Fruit fly (Drosophila melanogaster) whole organism, embryonic: ENCODE measurements around the gene CG1074.

Experiments used
- B-H2 ChIP-seq: fragments of 200-800 bp; sonication (Bioruptor generic); optimal IDR thresholded peaks from 2 replicates; lab custom pipeline; 2018; ENCODE audit warnings: missing biosample characterization, mild to moderate bottlenecking, missing genetic modification characterization
- CG10543 ChIP-seq: fragments of 200-800 bp; sonication (Bioruptor generic); optimal IDR thresholded peaks from 3 replicates; lab custom pipeline; 2017; ENCODE audit warnings: missing biosample characterization, mild to moderate bottlenecking, missing genetic modification characterization, moderate library complexity
- CG12071 ChIP-seq: fragments of 200-800 bp; sonication (Bioruptor generic); optimal IDR thresholded peaks from 3 replicates; lab custom pipeline; 2018; ENCODE audit warnings: missing biosample characterization, mild to moderate bottlenecking, missing genetic modification characterization
- CG12942 ChIP-seq: fragments of 200-800 bp; sonication (Bioruptor generic); optimal IDR thresholded peaks from 3 replicates; lab custom pipeline; 2016; ENCODE audit warnings: missing biosample characterization, missing genetic modification characterization
- CG13624 ChIP-seq: fragments of 200-800 bp; sonication (Bioruptor generic); optimal IDR thresholded peaks from 2 replicates; lab custom pipeline; 2016; ENCODE audit warnings: missing biosample characterization, missing genetic modification characterization
- CG15269 ChIP-seq: fragments of 200-800 bp; sonication (Bioruptor generic); optimal IDR thresholded peaks from 2 replicates; lab custom pipeline; 2018; ENCODE audit warnings: missing biosample characterization, mild to moderate bottlenecking, missing genetic modification characterization, moderate library complexity
- CG2120 ChIP-seq: fragments of 200-800 bp; sonication (Bioruptor generic); optimal IDR thresholded peaks from 3 replicates; lab custom pipeline; 2016; ENCODE audit warnings: missing biosample characterization, missing genetic modification characterization
- CG30431 ChIP-seq: fragments of 200-800 bp; sonication (Bioruptor generic); optimal IDR thresholded peaks from 2 replicates; lab custom pipeline; 2017; ENCODE audit warnings: missing biosample characterization, missing genetic modification characterization
- CG3163 ChIP-seq: fragments of 200-800 bp; sonication (Bioruptor generic); optimal IDR thresholded peaks from 3 replicates; lab custom pipeline; 2016; ENCODE audit warnings: missing biosample characterization, missing genetic modification characterization
- CG33557 ChIP-seq: fragments of 200-800 bp; sonication (Bioruptor generic); optimal IDR thresholded peaks from 2 replicates; lab custom pipeline; 2019; ENCODE audit warnings: missing biosample characterization, mild to moderate bottlenecking, missing genetic modification characterization, moderate library complexity
- CG34422 ChIP-seq: fragments of 200-800 bp; sonication (Bioruptor generic); IDR thresholded peaks from 3 replicates; pipeline ENCODE4 v1.3.6; 2022; ENCODE audit warnings: missing biosample characterization, missing genetic modification characterization
- CG4707 ChIP-seq: fragments of 200-800 bp; sonication (Bioruptor generic); optimal IDR thresholded peaks from 2 replicates; lab custom pipeline; 2018; ENCODE audit warnings: missing biosample characterization, mild to moderate bottlenecking, missing genetic modification characterization, moderate library complexity
- CG6272 ChIP-seq: fragments of 200-800 bp; sonication (Bioruptor generic); IDR thresholded peaks from 2 replicates; pipeline ENCODE4 v1.3.6; 2022; ENCODE audit warnings: missing biosample characterization, missing genetic modification characterization
- CG8388 ChIP-seq: fragments of 200-800 bp; sonication (Bioruptor generic); optimal IDR thresholded peaks from 2 replicates; lab custom pipeline; 2019; ENCODE audit warnings: missing biosample characterization, mild to moderate bottlenecking, missing genetic modification characterization, moderate library complexity
- CG9437 ChIP-seq: fragments of 200-800 bp; sonication (Bioruptor generic); optimal IDR thresholded peaks from 2 replicates; lab custom pipeline; 2018; ENCODE audit warnings: missing biosample characterization, mild to moderate bottlenecking, missing genetic modification characterization
- CG9932 ChIP-seq: fragments of 200-800 bp; sonication (Bioruptor generic); IDR thresholded peaks from 2 replicates; pipeline ENCODE4 v1.3.6; 2022; ENCODE audit warnings: missing biosample characterization, missing genetic modification characterization
- CHES-1-like ChIP-seq: fragments of 200-800 bp; sonication (Bioruptor generic); optimal IDR thresholded peaks from 2 replicates; lab custom pipeline; 2016; ENCODE audit warnings: missing biosample characterization, missing genetic modification characterization
- CTCF ChIP-seq: fragments of 200-800 bp; sonication (Bioruptor generic); optimal IDR thresholded peaks from 2 replicates; lab custom pipeline; 2017; ENCODE audit warnings: missing biosample characterization, mild to moderate bottlenecking, missing genetic modification characterization, moderate library complexity
- E2f2 ChIP-seq: fragments of 200-800 bp; sonication (Bioruptor generic); IDR thresholded peaks from 2 replicates; pipeline ENCODE4 v1.3.6; 2022; ENCODE audit warnings: missing biosample characterization, missing genetic modification characterization
- Elba2 ChIP-seq: fragments of 200-800 bp; sonication (Bioruptor generic); optimal IDR thresholded peaks from 3 replicates; lab custom pipeline; 2016; ENCODE audit warnings: missing biosample characterization, missing genetic modification characterization
- Fer2 ChIP-seq: fragments of 200-800 bp; sonication (Bioruptor generic); optimal IDR thresholded peaks from 2 replicates; lab custom pipeline; 2018; ENCODE audit warnings: missing biosample characterization, mild to moderate bottlenecking, missing genetic modification characterization, moderate library complexity
- HLH3B ChIP-seq: fragments of 200-800 bp; sonication (Bioruptor generic); IDR thresholded peaks from 2 replicates; pipeline ENCODE4 v1.3.6; 2022; ENCODE audit warnings: missing biosample characterization, missing genetic modification characterization
- HLHmδ ChIP-seq: fragments of 200-800 bp; sonication (Bioruptor generic); optimal IDR thresholded peaks from 2 replicates; lab custom pipeline; 2018; ENCODE audit warnings: missing biosample characterization, mild to moderate bottlenecking, missing genetic modification characterization, moderate library complexity
- Hand ChIP-seq: fragments of 200-800 bp; sonication (Bioruptor generic); optimal IDR thresholded peaks from 2 replicates; lab custom pipeline; 2017; ENCODE audit warnings: mild to moderate bottlenecking, missing biosample characterization, missing genetic modification reagents, missing genetic modification characterization
- HmgZ ChIP-seq: fragments of 200-800 bp; sonication (Bioruptor generic); optimal IDR thresholded peaks from 2 replicates; lab custom pipeline; 2018; ENCODE audit warnings: missing biosample characterization, mild to moderate bottlenecking, missing genetic modification characterization
- Lhr ChIP-seq: fragments of 200-800 bp; sonication (Bioruptor generic); optimal IDR thresholded peaks from 3 replicates; lab custom pipeline; 2017; ENCODE audit warnings: mild to moderate bottlenecking, missing biosample characterization, missing genetic modification reagents, missing genetic modification characterization
- NC2α ChIP-seq: fragments of 200-800 bp; sonication (Bioruptor generic); optimal IDR thresholded peaks from 2 replicates; lab custom pipeline; 2016; ENCODE audit warnings: missing biosample characterization, missing genetic modification characterization
- Side ChIP-seq: fragments of 200-800 bp; sonication (Bioruptor generic); optimal IDR thresholded peaks from 2 replicates; lab custom pipeline; 2016; ENCODE audit warnings: missing biosample characterization, missing genetic modification characterization
- Six4 ChIP-seq: fragments of 200-800 bp; sonication (Bioruptor generic); optimal IDR thresholded peaks from 2 replicates; lab custom pipeline; 2016; ENCODE audit warnings: missing biosample characterization, missing genetic modification characterization
- disco-r ChIP-seq: fragments of 200-800 bp; sonication (Bioruptor generic); optimal IDR thresholded peaks from 2 replicates; lab custom pipeline; 2016; ENCODE audit warnings: missing biosample characterization, missing genetic modification characterization
- dpn ChIP-seq, 2 experiments: fragments of 200-800 bp; sonication (Bioruptor generic); optimal IDR thresholded peaks; 3 replicates each; lab custom pipeline; 2016; ENCODE audit warnings: missing biosample characterization in 2 of 2, missing genetic modification characterization in 2 of 2
- emc ChIP-seq: fragments of 200-800 bp; sonication (Bioruptor generic); optimal IDR thresholded peaks from 2 replicates; lab custom pipeline; 2016; ENCODE audit warnings: missing biosample characterization, missing genetic modification characterization
- ftz-f1 ChIP-seq: fragments of 200-800 bp; sonication (Bioruptor generic); optimal IDR thresholded peaks from 2 replicates; lab custom pipeline; 2016; ENCODE audit warnings: missing biosample characterization, missing genetic modification characterization
- grau ChIP-seq: fragments of 200-800 bp; optimal IDR thresholded peaks from 3 replicates; lab custom pipeline; 2019; ENCODE audit warnings: missing biosample characterization, mild to moderate bottlenecking, missing genetic modification characterization, moderate library complexity
- grn ChIP-seq: fragments of 200-800 bp; sonication (Bioruptor generic); optimal IDR thresholded peaks from 3 replicates; lab custom pipeline; 2017; ENCODE audit warnings: missing biosample characterization, missing genetic modification characterization
- hbn ChIP-seq: fragments of 200-800 bp; sonication (Bioruptor generic); IDR thresholded peaks from 2 replicates; pipeline ENCODE4 v1.3.6; 2022; ENCODE audit warnings: missing biosample characterization, missing genetic modification characterization; ENCODE audit not compliant: partially characterized antibody
- hkb ChIP-seq, 2 experiments: fragments of 200-800 bp in 1 of 2; fragments of >200 bp in 1 of 2; sonication (Bioruptor generic) in 1 of 2; IDR thresholded peaks in 1 of 2; optimal IDR thresholded peaks in 1 of 2; 2 replicates each; pipeline versions ENCODE4 v1.3.6 to Lab custom; 2017 to 2022; ENCODE audit warnings: missing biosample characterization in 1 of 2, missing genetic modification characterization in 1 of 2
- kni ChIP-seq: fragments of 200-800 bp; sonication (Bioruptor generic); optimal IDR thresholded peaks from 3 replicates; lab custom pipeline; 2017; ENCODE audit warnings: mild to moderate bottlenecking, missing biosample characterization, missing genetic modification reagents, missing genetic modification characterization
- lab ChIP-seq: fragments of 200-800 bp; sonication (Bioruptor generic); optimal IDR thresholded peaks from 3 replicates; lab custom pipeline; 2017; ENCODE audit warnings: missing biosample characterization, missing genetic modification characterization, mild to moderate bottlenecking, moderate library complexity, missing genetic modification reagents
- lmd ChIP-seq: fragments of 200-800 bp; sonication (Bioruptor generic); IDR thresholded peaks from 2 replicates; pipeline ENCODE4 v1.3.6; 2022; ENCODE audit warnings: missing biosample characterization, missing genetic modification characterization
- luna ChIP-seq: fragments of 200-800 bp; sonication (Bioruptor generic); optimal IDR thresholded peaks from 2 replicates; lab custom pipeline; 2016; ENCODE audit warnings: missing biosample characterization, missing genetic modification characterization
- nerfin-1 ChIP-seq: fragments of 200-800 bp; sonication (Bioruptor generic); optimal IDR thresholded peaks from 3 replicates; lab custom pipeline; 2019; ENCODE audit warnings: missing biosample characterization, mild to moderate bottlenecking, missing genetic modification characterization, moderate library complexity
- otp ChIP-seq: fragments of 200-800 bp; sonication (Bioruptor generic); IDR thresholded peaks from 3 replicates; pipeline ENCODE4, ENCODE4 v1.3.6; 2022; ENCODE audit warnings: missing biosample characterization, missing genetic modification characterization
- prd ChIP-seq, 3 experiments: fragments of >200 bp in 2 of 3; fragments of 200-800 bp in 1 of 3; sonication (Bioruptor generic) in 1 of 3; optimal IDR thresholded peaks in 2 of 3; IDR thresholded peaks in 1 of 3; 2 replicates in 2 of 3; 3 replicates in 1 of 3; pipeline versions ENCODE4 v1.3.6 to Lab custom; 2017 to 2022; ENCODE audit warnings: missing biosample characterization in 1 of 3, missing genetic modification characterization in 1 of 3
- ranshi ChIP-seq: fragments of 200-800 bp; sonication (Bioruptor generic); IDR thresholded peaks from 2 replicates; pipeline ENCODE4 v1.3.6; 2022; ENCODE audit warnings: missing biosample characterization, missing genetic modification characterization
- scrt ChIP-seq: fragments of 200-800 bp; sonication (Bioruptor generic); optimal IDR thresholded peaks from 2 replicates; lab custom pipeline; 2018; ENCODE audit warnings: missing biosample characterization, mild to moderate bottlenecking, missing genetic modification characterization, moderate library complexity
- sens-2 ChIP-seq: fragments of 200-800 bp; sonication (Bioruptor generic); IDR thresholded peaks from 2 replicates; pipeline ENCODE4 v1.3.6; 2022; ENCODE audit warnings: missing biosample characterization, missing genetic modification characterization
- tgo ChIP-seq: fragments of 200-800 bp; sonication (Bioruptor generic); IDR thresholded peaks from 3 replicates; pipeline ENCODE4 v1.3.6; 2022; ENCODE audit warnings: missing biosample characterization, missing genetic modification characterization
- unpg ChIP-seq: fragments of 200-800 bp; sonication (Bioruptor generic); optimal IDR thresholded peaks from 3 replicates; lab custom pipeline; 2018; ENCODE audit warnings: missing biosample characterization, mild to moderate bottlenecking, missing genetic modification characterization, moderate library complexity
- zfh2 ChIP-seq: fragments of 200-800 bp; sonication (Bioruptor generic); optimal IDR thresholded peaks from 2 replicates; lab custom pipeline; 2016; ENCODE audit warnings: missing biosample characterization, missing genetic modification characterization

Gene CG1074

DNA sequence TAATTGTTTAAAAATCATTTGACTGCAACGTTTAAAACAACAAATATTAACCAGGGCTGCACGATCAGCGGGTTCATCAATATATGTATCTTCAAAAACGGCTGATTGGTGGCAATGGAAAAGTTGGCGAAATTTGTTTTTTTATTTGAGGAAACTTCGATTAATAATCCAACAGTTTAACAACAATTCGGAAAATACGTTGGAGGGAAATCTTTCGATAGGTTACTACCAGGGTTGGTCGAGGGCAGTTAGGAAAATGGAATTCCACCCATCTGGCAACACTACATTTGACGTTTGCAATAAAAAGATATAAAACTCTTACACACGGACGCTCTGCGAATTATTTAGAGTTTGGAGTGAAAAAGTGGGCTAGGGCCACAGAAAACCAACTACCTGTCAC, 3.3 kb downstream of the CG1074 start, which contains the start of the genes Lipt2 and CG14650 (continued):
- no peak for TF ChIP-seq kni
- 0 out of 3 replicates have a peak, but pooled peaks have one; percentile 38 for TF ChIP-seq otp (GFP tag; lab: Robert Waterston, UW)
- TF ChIP-seq CG9932 (GFP tag; lab: Robert Waterston, UW) = peak; percentile 67
- no peak for TF ChIP-seq sens-2 (GFP tag; lab: Robert Waterston, UW)
- no peak; the same call in 2 of the 3 replicates for TF ChIP-seq tgo (GFP tag; lab: Robert Waterston, UW)
- peak; percentile 68 for TF ChIP-seq B-H2 (GFP tag; lab: Kevin White, UChicago)
- no peak; the same call in 1 of the 2 replicates for TF ChIP-seq ranshi
- TF ChIP-seq HLHmδ (GFP tag; lab: Kevin White, UChicago) = no peak
- no peak for TF ChIP-seq HLH3B (GFP tag; lab: Robert Waterston, UW)
- peak; percentile 35 for TF ChIP-seq Six4
- peak; percentile 86 for TF ChIP-seq HmgZ (tag; lab: Kevin White, UChicago)
- TF ChIP-seq CG15269 (tag; lab: Kevin White, UChicago) = no peak
- TF ChIP-seq grn (GFP tag; lab: Kevin White, UChicago) = no peak
- peak; percentile 85 for TF ChIP-seq CG13624 (GFP tag; lab: Kevin White, UChicago)
- TF ChIP-seq Side (GFP tag; lab: Kevin White, UChicago) = peak; percentile 59
- peak; percentile 79 for TF ChIP-seq CG3163 (GFP tag; lab: Kevin White, UChicago)
- peak; percentile 77 for TF ChIP-seq CG2120 (GFP tag; lab: Kevin White, UChicago)
- TF ChIP-seq Lhr (GFP tag; lab: Kevin White, UChicago) = peak; percentile 31
- peak; percentile 55; the same call in 1 of the 2 replicates for TF ChIP-seq hbn
- peak; percentile 57 for TF ChIP-seq hkb (optimal IDR thresholded peaks at IDR 0.05; lab: Kevin White, UChicago)
- peak; percentile 50 for TF ChIP-seq hkb (GFP tag; IDR thresholded peaks at IDR 0.05; lab: Robert Waterston, UW)
- peak; percentile 60 for TF ChIP-seq grau (tag; lab: Kevin White, UChicago)
- no peak for TF ChIP-seq Fer2 (tag; lab: Kevin White, UChicago)
- TF ChIP-seq luna (GFP tag; lab: Kevin White, UChicago) = no peak
- peak; percentile 40; the same call in 1 of the 2 replicates for TF ChIP-seq CG6272 (GFP tag; lab: Robert Waterston, UW)
- TF ChIP-seq CHES-1-like = peak; percentile 35
- TF ChIP-seq emc (GFP tag; lab: Kevin White, UChicago) = peak; percentile 34
- no peak for TF ChIP-seq lab (GFP tag; lab: Kevin White, UChicago)
- peak; percentile 65 for TF ChIP-seq nerfin-1 (tag; lab: Kevin White, UChicago)
- peak; percentile 54 for TF ChIP-seq unpg (GFP tag; lab: Kevin White, UChicago)
- TF ChIP-seq dpn (GFP tag; optimal IDR thresholded peaks at IDR 0.05; lab: Kevin White, UChicago) = peak; percentile 60 to 61
- peak; percentile 55 for TF ChIP-seq CG12942 (GFP tag; lab: Kevin White, UChicago)
- no peak for TF ChIP-seq CG30431 (GFP tag; lab: Kevin White, UChicago)
- no peak for TF ChIP-seq Hand (GFP tag; lab: Kevin White, UChicago)
- peak; percentile 80 for TF ChIP-seq zfh2 (GFP tag; lab: Kevin White, UChicago)
- peak; percentile 52 for TF ChIP-seq CG10543 (GFP tag; lab: Kevin White, UChicago)
- TF ChIP-seq CG12071 (GFP tag; lab: Kevin White, UChicago) = no peak
- TF ChIP-seq CG9437 (GFP tag; lab: Kevin White, UChicago) = peak; percentile 54
- peak; percentile 38 for TF ChIP-seq CG8388 (GFP tag; lab: Kevin White, UChicago)
- no peak for TF ChIP-seq CG4707 (GFP tag; lab: Kevin White, UChicago)
- no peak for TF ChIP-seq scrt (GFP tag; lab: Kevin White, UChicago)
- peak; percentile 12 for TF ChIP-seq disco-r
- peak; percentile 8 for TF ChIP-seq NC2α
- TF ChIP-seq CTCF (GFP tag; lab: Kevin White, UChicago) = peak; percentile 23
- peak; percentile 36 for TF ChIP-seq ftz-f1
- TF ChIP-seq Elba2 (GFP tag; lab: Kevin White, UChicago) = peak; percentile 86
- TF ChIP-seq E2f2 = peak; percentile 69; the same call in 1 of the 2 replicates
- peak; percentile 41 for TF ChIP-seq CG33557 (GFP tag; lab: Kevin White, UChicago)
- 0 out of 3 replicates have a peak, but pooled peaks have one; percentile 28 for TF ChIP-seq CG34422 (GFP tag; lab: Robert Waterston, UW)
- TF ChIP-seq prd (optimal IDR thresholded peaks at IDR 0.05; lab: Kevin White, UChicago) = no peak
- TF ChIP-seq prd (GFP tag; IDR thresholded peaks at IDR 0.05; lab: Robert Waterston, UW) = peak; percentile 38; the same call in 2 of the 3 replicates
- peak; percentile 50; the same call in 1 of the 2 replicates for TF ChIP-seq lmd (GFP tag; lab: Robert Waterston, UW)
